Worm (Caenorhabditis elegans) whole organism, late embryonic: ENCODE results near the gene Y22D7AR.6.

ENCODE experiments used
- ceh-45 ChIP-seq: fragments of 200-800 bp; sonication (Bioruptor generic); IDR thresholded peaks from 2 replicates; pipeline ENCODE4 v1.3.6; 2022; ENCODE audit warnings: missing genetic modification reagents, missing genetic modification characterization, missing compliant biosample characterization
- lin-11 ChIP-seq: fragments of 200-800 bp; sonication (Bioruptor generic); optimal IDR thresholded peaks from 2 replicates; lab custom pipeline; 2018; ENCODE audit warnings: mild to moderate bottlenecking, missing genetic modification characterization, missing compliant biosample characterization
- nfya-1 ChIP-seq: sonication (generic microtip); optimal IDR thresholded peaks from 2 replicates; lab custom pipeline; 2017; ENCODE audit warnings: missing genetic modification characterization, mild to moderate bottlenecking, missing compliant biosample characterization, antibody characterized with exemption, moderate library complexity
- nhr-11 ChIP-seq: fragments of 150-350 bp; optimal IDR thresholded peaks from 2 replicates; lab custom pipeline; 2014; ENCODE audit warnings: missing biosample characterization, missing genetic modification characterization
- pax-1 ChIP-seq: fragments of 150-350 bp; optimal IDR thresholded peaks from 2 replicates; lab custom pipeline; 2014; ENCODE audit warnings: missing biosample characterization, missing genetic modification characterization
- pha-4 ChIP-seq: fragments of 150-350 bp; optimal IDR thresholded peaks from 2 replicates; lab custom pipeline; 2018; ENCODE audit warnings: missing biosample characterization, missing genetic modification reagents, missing genetic modification characterization
- pqm-1 ChIP-seq: sonication (generic microtip); optimal IDR thresholded peaks from 2 replicates; lab custom pipeline; 2016; ENCODE audit warnings: missing genetic modification characterization, missing compliant biosample characterization
- ref-2 ChIP-seq: sonication (generic microtip); optimal IDR thresholded peaks from 2 replicates; lab custom pipeline; 2016; ENCODE audit warnings: missing genetic modification characterization, missing compliant biosample characterization
- tbx-2 ChIP-seq: sonication (generic microtip); optimal IDR thresholded peaks from 2 replicates; lab custom pipeline; 2016; ENCODE audit warnings: missing genetic modification characterization, missing compliant biosample characterization
- unc-86 ChIP-seq: sonication (generic microtip); optimal IDR thresholded peaks from 2 replicates; lab custom pipeline; 2016; ENCODE audit warnings: missing genetic modification characterization, missing compliant biosample characterization

DNA sequence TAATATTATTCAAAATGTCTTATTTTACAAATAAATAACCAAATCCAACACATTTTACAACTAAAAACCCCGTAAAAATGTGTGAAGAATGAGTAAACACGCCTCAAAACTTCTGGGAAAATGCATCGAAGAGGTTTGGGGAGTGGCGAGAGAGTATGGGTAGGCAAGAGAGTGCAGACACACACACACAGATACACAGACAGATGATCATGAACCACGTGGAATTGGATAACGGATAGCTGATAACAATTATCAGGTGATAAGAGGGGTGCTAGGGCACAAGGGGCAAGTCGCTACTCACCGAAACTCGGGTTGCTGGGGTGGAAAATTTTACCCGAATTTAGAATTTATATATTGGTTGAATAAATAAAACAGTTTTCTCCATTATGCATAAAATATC is 5.7 kb upstream of the Y22D7AR.6 start:
- no peak for TF ChIP-seq pqm-1
- TF ChIP-seq lin-11 (tag; lab: Kevin White, UChicago), result no peak
- no peak for TF ChIP-seq ref-2 (tag; lab: Kevin White, UChicago)
- TF ChIP-seq nhr-11 (tag; lab: Kevin White, UChicago), result no peak
- TF ChIP-seq ceh-45 (GFP tag; lab: Robert Waterston, UW), result no peak
- TF ChIP-seq unc-86 (tag; lab: Kevin White, UChicago), result no peak
- no peak for TF ChIP-seq pha-4
- no peak for TF ChIP-seq pax-1 (tag; lab: Kevin White, UChicago)
- TF ChIP-seq nfya-1, result no peak
- TF ChIP-seq tbx-2, result no peak
